Worm (Caenorhabditis elegans) whole organism, L2 larva: ENCODE results near the gene chil-23.

ENCODE experiments used
- ZK546.5 ChIP-seq: sonication (generic microtip); optimal IDR thresholded peaks from 2 replicates; lab custom pipeline; 2017; ENCODE audit warnings: missing biosample characterization, missing genetic modification characterization
- aly-2 ChIP-seq: fragments of 150-350 bp; optimal IDR thresholded peaks from 2 replicates; lab custom pipeline; 2014; ENCODE audit warnings: missing biosample characterization, missing genetic modification characterization
- ama-1 ChIP-seq: fragments of 150-350 bp; optimal IDR thresholded peaks from 2 replicates; lab custom pipeline; 2018; ENCODE audit warnings: inconsistent platforms
- ceh-82 ChIP-seq: fragments of 150-350 bp; optimal IDR thresholded peaks from 2 replicates; lab custom pipeline; 2014; ENCODE audit warnings: missing biosample characterization, missing genetic modification characterization
- elt-3 ChIP-seq: sonication (generic microtip); optimal IDR thresholded peaks from 2 replicates; lab custom pipeline; 2017; ENCODE audit warnings: missing biosample characterization, missing genetic modification characterization
- lin-11 ChIP-seq: fragments of 150-350 bp; sonication (generic microtip); optimal IDR thresholded peaks from 2 replicates; lab custom pipeline; 2014; ENCODE audit warnings: missing biosample characterization, missing genetic modification characterization, inconsistent platforms, mixed read lengths
- lin-39 ChIP-seq: fragments of 150-350 bp; optimal IDR thresholded peaks from 2 replicates; lab custom pipeline; 2014; ENCODE audit warnings: missing biosample characterization, missing genetic modification reagents, missing genetic modification characterization
- nhr-25 ChIP-seq: fragments of 150-350 bp; sonication (generic microtip); optimal IDR thresholded peaks from 3 replicates; lab custom pipeline; 2014; ENCODE audit warnings: missing biosample characterization, missing genetic modification characterization
- nhr-77 ChIP-seq: fragments of 150-350 bp; optimal IDR thresholded peaks from 2 replicates; lab custom pipeline; 2014; ENCODE audit warnings: missing biosample characterization, missing genetic modification characterization
- skn-1 ChIP-seq: sonication (generic microtip); optimal IDR thresholded peaks from 2 replicates; lab custom pipeline; 2017; ENCODE audit warnings: missing biosample characterization, missing genetic modification characterization
- sma-9 ChIP-seq, 2 experiments: fragments of 150-350 bp in 1 of 2; sonication (generic microtip) in 1 of 2; optimal IDR thresholded peaks; 2 replicates each; lab custom pipeline; 2014 to 2016; ENCODE audit warnings: missing genetic modification characterization in 2 of 2, mild to moderate bottlenecking in 1 of 2, missing biosample characterization in 1 of 2, missing compliant biosample characterization in 1 of 2, missing genetic modification reagents in 1 of 2, moderate library complexity in 1 of 2
- snpc-4 ChIP-seq: fragments of 150-350 bp; optimal IDR thresholded peaks from 2 replicates; lab custom pipeline; 2014; ENCODE audit warnings: missing biosample characterization, missing genetic modification characterization
- unc-62 ChIP-seq: fragments of 150-350 bp; optimal IDR thresholded peaks from 2 replicates; lab custom pipeline; 2014; ENCODE audit warnings: missing biosample characterization, missing genetic modification reagents, missing genetic modification characterization
- ztf-11 ChIP-seq: sonication (generic microtip); optimal IDR thresholded peaks from 2 replicates; lab custom pipeline; 2017; ENCODE audit warnings: missing biosample characterization, missing genetic modification characterization

ce11 chrII:9427644-9428043, 40.8 kb downstream of the chil-23 start, which contains the start of gene M176.5:
- TF ChIP-seq aly-2 = no peak
- TF ChIP-seq ztf-11 (tag; lab: Kevin White, UChicago) = no peak
- no peak for TF ChIP-seq ceh-82
- no peak for TF ChIP-seq ama-1 (lab: Kevin White, UChicago)
- no peak for TF ChIP-seq snpc-4 (tag; lab: Kevin White, UChicago)
- TF ChIP-seq lin-39 (tag; lab: Kevin White, UChicago) = no peak
- TF ChIP-seq elt-3 (tag; lab: Kevin White, UChicago) = no peak
- TF ChIP-seq lin-11 (tag; lab: Kevin White, UChicago) = no peak
- no peak for TF ChIP-seq ZK546.5 (tag; lab: Kevin White, UChicago)
- TF ChIP-seq sma-9 (GFP tag; optimal IDR thresholded peaks at IDR 0.05; lab: Kevin White, UChicago) = no peak
- no peak for TF ChIP-seq sma-9 (tag; optimal IDR thresholded peaks at IDR 0.05; lab: Kevin White, UChicago)
- TF ChIP-seq nhr-77 = no peak
- no peak for TF ChIP-seq unc-62
- TF ChIP-seq skn-1 = no peak
- TF ChIP-seq nhr-25 (tag; lab: Kevin White, UChicago) = no peak
